Fruit fly (Drosophila melanogaster) S2 (cell line): ENCODE results near the gene CG42269.
A peak's percentile ranks its signal among the peaks of the same experiment; 100 is the strongest.

ENCODE experiments used
- CG8478 ChIP-seq: fragments of >200 bp; optimal IDR thresholded peaks from 2 replicates; lab custom pipeline; 2018
- CTCF ChIP-seq, 2 experiments: fragments of >200 bp; optimal IDR thresholded peaks; 2 replicates each; lab custom pipeline; 2018

The CG42269 gene

dm6 chr3L:6065881-6066389 is at the start of gene CG42269:
Gene CG42269, plus strand, starts transcription at chr3L:6066296.
- TF ChIP-seq CG8478 (lab: Kevin White, UChicago), result no peak
- no peak for TF ChIP-seq CTCF (optimal IDR thresholded peaks at IDR 0.05; lab: Kevin White, UChicago)

DNA sequence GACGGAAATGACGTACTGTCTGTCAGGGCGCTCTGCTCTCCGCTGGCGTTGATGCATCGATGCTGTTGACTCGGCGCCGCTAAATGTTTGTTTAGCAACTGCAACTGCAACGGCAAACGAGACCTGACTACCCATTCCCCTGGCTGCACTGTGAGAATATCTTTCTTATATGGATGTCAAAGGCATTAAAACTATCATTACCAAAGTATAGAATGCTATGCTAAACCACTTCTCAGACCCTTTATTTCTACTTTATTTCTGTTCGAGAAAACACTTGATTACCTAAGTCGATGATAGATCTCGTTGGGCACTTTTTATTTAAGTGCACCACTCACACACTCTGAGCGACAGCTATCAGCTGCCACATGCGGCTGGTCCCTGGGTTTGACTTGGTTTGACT is 44.0 kb upstream of the CG42269 start:
- TF ChIP-seq CTCF (optimal IDR thresholded peaks at IDR 0.05; lab: Kevin White, UChicago), result no peak
- no peak for TF ChIP-seq CG8478 (lab: Kevin White, UChicago)

- TF ChIP-seq CG8478 (lab: Kevin White, UChicago) (no peak), CTCF (optimal IDR thresholded peaks at IDR 0.05; lab: Kevin White, UChicago) (no peak)
These were observed 33.1 kb upstream of the CG42269 start for dm6 chr3L:6033008-6033407.

DNA sequence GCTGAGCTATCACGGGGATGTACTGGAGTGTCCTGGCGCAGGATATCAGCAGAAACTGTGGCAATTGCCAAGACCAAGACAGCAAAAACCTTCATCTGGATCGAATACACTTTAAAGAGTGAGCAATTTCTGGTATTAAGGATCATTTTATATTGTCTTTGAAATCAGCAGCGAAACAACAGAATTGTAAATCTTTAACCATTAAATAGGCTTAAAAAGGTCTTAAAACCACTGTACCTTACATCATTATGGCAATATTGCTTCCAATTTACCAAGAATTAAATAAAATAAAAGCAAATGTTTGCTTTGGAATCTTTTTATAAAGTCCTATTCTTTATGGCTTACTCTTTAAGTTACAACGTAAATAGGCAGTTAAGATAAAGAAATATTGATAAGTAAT is 31.6 kb upstream of the CG42269 start, which contains the start of gene CG10477:
TSS of gene CG10477 (minus strand) at position 101 of the 400 bp plus-strand sequence.
- TF ChIP-seq CG8478 (lab: Kevin White, UChicago) (no peak), CTCF (optimal IDR thresholded peaks at IDR 0.05; lab: Kevin White, UChicago) (no peak)

DNA sequence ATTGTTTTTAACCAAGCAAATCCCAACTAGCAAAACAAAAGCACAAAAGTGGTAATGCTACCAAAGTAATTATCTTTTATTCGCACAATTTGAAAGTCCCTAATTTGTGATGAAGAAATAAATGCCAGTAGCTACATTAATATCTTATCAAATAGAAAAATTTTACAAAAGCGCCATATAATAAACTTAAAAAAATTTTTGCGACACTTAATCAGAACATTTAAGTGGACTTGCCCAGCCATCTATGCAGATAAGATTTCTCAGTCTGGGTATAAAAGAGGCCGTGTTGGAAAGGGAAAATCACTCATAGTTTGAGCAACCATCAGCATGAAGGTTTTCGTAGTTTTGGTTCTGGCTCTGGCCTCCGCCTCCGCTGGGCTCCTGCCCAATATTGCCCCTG is 31.2 kb upstream of the CG42269 start, which contains the start of gene yip7:
TSS of gene yip7 (plus strand) at position 301 of the 400 bp plus-strand sequence.
- TF ChIP-seq CG8478 (lab: Kevin White, UChicago) (no peak), CTCF (optimal IDR thresholded peaks at IDR 0.05; lab: Kevin White, UChicago) (no peak)

DNA sequence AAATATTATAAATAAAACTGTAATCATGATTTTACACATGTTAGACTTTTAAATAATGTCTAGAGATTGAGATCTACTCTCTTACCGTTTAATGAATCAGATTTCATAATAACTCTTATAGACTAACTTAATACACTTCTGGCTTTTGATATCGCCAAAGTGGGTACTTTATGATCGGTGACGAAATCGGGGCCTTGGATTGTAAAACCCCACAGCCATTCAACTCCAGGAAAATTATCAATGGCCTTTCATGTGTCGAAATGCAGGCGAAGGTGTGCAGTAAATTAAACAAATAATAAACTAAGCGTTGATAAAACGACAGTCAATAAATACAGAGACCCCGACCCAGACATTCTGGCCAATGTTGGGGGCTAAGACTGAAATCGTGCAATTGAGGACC is 30.0 kb upstream of the CG42269 start:
- TF ChIP-seq CG8478 (lab: Kevin White, UChicago) (no peak), CTCF (optimal IDR thresholded peaks at IDR 0.05; lab: Kevin White, UChicago) (no peak)

- no peak for TF ChIP-seq CG8478 (lab: Kevin White, UChicago)
- TF ChIP-seq CTCF (optimal IDR thresholded peaks at IDR 0.05; lab: Kevin White, UChicago), result no peak
These were observed 29.3 kb upstream of the CG42269 start, which contains the start of gene CG6462 for dm6 chr3L:6036811-6037210. Gene CG6462, plus strand, starts transcription at chr3L:6037111.

DNA sequence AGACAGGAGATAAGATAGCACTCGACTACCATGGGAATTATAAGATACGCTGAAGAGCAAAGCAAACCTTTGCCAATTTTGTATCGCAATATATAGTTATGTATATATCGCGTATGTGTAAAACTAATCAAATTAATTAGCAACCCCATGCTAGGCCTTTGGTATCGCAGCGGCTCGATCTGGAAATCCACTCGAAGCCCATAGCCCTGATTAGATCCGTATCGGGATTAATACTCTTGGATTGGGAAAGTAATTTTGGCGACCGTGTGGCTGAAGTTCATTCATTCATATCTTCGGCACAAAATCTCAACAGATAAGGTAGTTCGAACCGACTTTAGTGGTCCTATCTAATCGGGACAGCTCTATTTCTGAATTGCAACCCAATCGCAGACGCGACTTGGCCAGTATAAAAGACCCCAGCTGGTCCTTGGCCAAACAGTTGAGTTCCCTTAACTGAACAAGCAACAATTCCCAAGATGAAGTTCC is 27.3 kb upstream of the CG42269 start, which contains the start of gene Jon65Aiv:
TSS of gene Jon65Aiv (plus strand) at position 436 of the 486 bp plus-strand sequence.
- TF ChIP-seq CG8478 (lab: Kevin White, UChicago), result no peak
- no peak for TF ChIP-seq CTCF (optimal IDR thresholded peaks at IDR 0.05; lab: Kevin White, UChicago)

- no peak for TF ChIP-seq CG8478 (lab: Kevin White, UChicago)
- no peak for TF ChIP-seq CTCF (optimal IDR thresholded peaks at IDR 0.05; lab: Kevin White, UChicago)
These were observed 15.8 kb upstream of the CG42269 start, which contains the start of gene Jon65Aiii for dm6 chr3L:6050230-6050807. Gene Jon65Aiii, plus strand, starts transcription at chr3L:6050757.

DNA sequence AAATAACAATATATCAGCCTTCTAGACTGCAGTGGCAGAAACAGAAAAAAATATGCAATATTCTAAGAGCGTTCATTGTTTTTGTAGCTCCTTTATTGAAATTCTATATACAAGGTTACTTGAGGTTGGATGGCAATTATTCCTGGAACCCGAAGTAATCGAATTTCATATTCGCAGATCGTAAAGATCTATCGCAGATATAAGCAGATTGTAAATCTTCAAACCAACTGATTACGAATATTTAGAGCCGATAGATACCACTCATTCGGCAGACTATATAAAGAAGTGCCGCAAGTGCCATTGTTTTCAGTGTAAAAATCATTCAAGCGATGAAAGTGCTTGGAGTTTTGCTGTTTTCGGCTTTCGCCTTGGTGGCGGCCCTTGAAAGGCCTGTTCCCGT is 14.1 kb upstream of the CG42269 start, which contains the start of gene Jon65Aii:
TSS of gene Jon65Aii (plus strand) at position 301 of the 400 bp plus-strand sequence.
- TF ChIP-seq CG8478 (lab: Kevin White, UChicago) (no peak), CTCF (optimal IDR thresholded peaks at IDR 0.05; lab: Kevin White, UChicago) (no peak)

dm6 chr3L:6054343-6054742 is 11.8 kb upstream of the CG42269 start, which contains the start of gene Jon65Ai:
Gene Jon65Ai, minus strand, starts transcription at chr3L:6054443.
- TF ChIP-seq CG8478 (lab: Kevin White, UChicago) (no peak), CTCF (optimal IDR thresholded peaks at IDR 0.05; lab: Kevin White, UChicago) (no peak)

dm6 chr3L:6054803-6055202 is 11.3 kb upstream of the CG42269 start, which contains the start of gene tant:
Gene tant, plus strand, starts transcription at chr3L:6055136.
- no peak for TF ChIP-seq CG8478 (lab: Kevin White, UChicago)
- TF ChIP-seq CTCF (optimal IDR thresholded peaks at IDR 0.05; lab: Kevin White, UChicago), result peak; percentile 52 to 62

DNA sequence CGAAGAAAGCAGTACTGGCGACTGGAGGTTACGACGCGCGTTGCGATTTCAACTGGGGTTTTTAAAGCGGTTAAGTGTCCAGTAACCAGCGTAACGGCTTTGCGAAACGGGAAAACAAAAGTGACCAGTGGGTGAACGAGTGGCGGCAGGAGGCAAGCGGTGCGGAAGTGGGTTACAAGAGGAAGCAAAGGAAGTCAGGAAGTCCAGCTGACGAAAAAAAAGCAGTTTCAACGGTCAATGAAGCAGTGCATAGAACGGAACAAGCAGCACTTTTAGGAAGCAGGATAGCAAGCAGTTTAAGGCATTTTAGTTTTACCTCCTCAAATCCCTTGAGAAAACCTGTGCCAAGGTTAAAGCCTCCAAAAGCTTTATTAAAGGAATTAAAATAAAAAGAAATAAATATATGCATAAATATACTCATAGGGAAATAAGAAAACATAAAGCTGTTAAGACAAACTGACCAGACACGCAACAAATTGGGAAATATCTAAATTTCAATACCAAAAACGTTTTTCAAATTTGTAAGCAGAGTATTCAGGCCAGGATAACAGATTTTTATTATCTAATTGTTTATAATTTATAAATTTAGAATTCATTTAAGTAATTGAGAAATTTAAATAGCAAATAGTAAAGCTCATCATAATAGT is 6.9 kb upstream of the CG42269 start, which contains the start of gene CG6592:
TSS of gene CG6592 (plus strand) at position 597 of the 647 bp plus-strand sequence.
- no peak for TF ChIP-seq CG8478 (lab: Kevin White, UChicago)
- peak; percentile 61 to 65 for TF ChIP-seq CTCF (optimal IDR thresholded peaks at IDR 0.05; lab: Kevin White, UChicago)

DNA sequence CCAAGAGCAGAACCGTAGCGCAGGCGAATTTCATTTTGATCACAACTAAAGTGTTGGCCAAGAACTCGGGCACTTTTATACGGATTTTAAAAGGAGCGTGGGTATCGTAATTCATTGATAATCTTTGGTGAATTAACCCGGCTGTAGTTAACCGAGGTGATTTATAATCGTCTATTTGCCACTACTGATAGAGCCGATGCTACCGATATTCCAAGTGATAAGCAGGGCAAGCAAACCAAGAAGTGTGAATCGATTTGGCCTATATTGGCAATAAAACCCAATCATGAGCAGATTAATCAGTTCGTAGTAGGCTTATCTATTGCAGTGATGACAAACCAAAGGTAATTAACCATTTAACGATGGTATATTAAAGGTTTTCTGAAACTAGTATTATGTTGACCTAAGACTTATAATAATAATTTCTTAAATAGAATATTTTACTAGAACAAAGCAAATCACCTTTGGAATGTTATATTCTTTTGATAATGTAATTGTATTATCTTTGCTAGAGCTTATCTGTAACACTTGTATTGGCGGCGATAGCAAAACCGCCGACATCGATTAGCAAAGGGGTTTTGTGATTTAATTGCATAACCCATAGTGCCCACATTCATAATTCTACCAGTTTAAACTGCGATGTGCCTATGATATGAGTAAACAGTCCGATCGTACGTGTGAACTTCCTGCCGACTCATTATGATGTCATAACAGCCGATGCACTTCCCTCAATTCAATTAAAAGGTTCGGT is 3.1 kb upstream of the CG42269 start, which contains the start of gene CG10472:
TSS of gene CG10472 (minus strand) at position 51 of the 748 bp plus-strand sequence.
- TF ChIP-seq CTCF (optimal IDR thresholded peaks at IDR 0.05; lab: Kevin White, UChicago) (no peak), CG8478 (lab: Kevin White, UChicago) (no peak)
